Fruit fly (Drosophila melanogaster): ENCODE data around the gene Ptp61F.

Gene Ptp61F

dm6 chr3L:1366879-1367650 is 108.0 kb downstream of the Ptp61F start (continued):
- TF ChIP-seq BtbVII (GFP tag; optimal IDR thresholded peaks at IDR 0.05): no peak
- peak; percentile 63 to 65 for TF ChIP-seq Trl (optimal IDR thresholded peaks at IDR 0.05)
- no peak for TF ChIP-seq Trl (GFP tag; optimal IDR thresholded peaks at IDR 0.05)
- no peak for TF ChIP-seq CG8290 (GFP tag; optimal IDR thresholded peaks at IDR 0.05)
- TF ChIP-seq CG8290 (tag; optimal IDR thresholded peaks at IDR 0.05): no peak
- no peak for TF ChIP-seq Dll (GFP tag; IDR thresholded peaks at IDR 0.05; ENCODE audit: partially characterized antibody)
- no peak for TF ChIP-seq eyg (GFP tag; optimal IDR thresholded peaks at IDR 0.05)
- TF ChIP-seq ash1 (GFP tag; optimal IDR thresholded peaks at IDR 0.05): no peak
- TF ChIP-seq nerfin-2 (GFP tag; IDR thresholded peaks at IDR 0.05; ENCODE audit: partially characterized antibody): no peak
- TF ChIP-seq sna (GFP tag; IDR thresholded peaks at IDR 0.05; ENCODE audit: partially characterized antibody): peak; percentile 55
- TF ChIP-seq CG3847 (GFP tag; IDR thresholded peaks at IDR 0.05): no peak
- TF ChIP-seq CG4328 (GFP tag; optimal IDR thresholded peaks at IDR 0.05): no peak
- TF ChIP-seq sqz (GFP tag; optimal IDR thresholded peaks at IDR 0.05): peak; percentile 13
- TF ChIP-seq CG10274 (GFP tag; optimal IDR thresholded peaks at IDR 0.05): no peak
- no peak for TF ChIP-seq CG7271 (tag; optimal IDR thresholded peaks at IDR 0.05)
- no peak for TF ChIP-seq Taf1 (GFP tag; IDR thresholded peaks at IDR 0.05)
- no peak for TF ChIP-seq CG11085 (GFP tag; IDR thresholded peaks at IDR 0.05)
- TF ChIP-seq vvl (GFP tag; IDR thresholded peaks at IDR 0.05): peak; percentile 34; the same call in 1 of the 2 replicates

dm6 chr3L:1364368-1364767 is 110.7 kb downstream of the Ptp61F start:
- TF ChIP-seq Nf-YA (GFP tag; IDR thresholded peaks at IDR 0.05) (peak; percentile 38; the same call in 1 of the 2 replicates), Nf-YC (tag; optimal IDR thresholded peaks at IDR 0.05) (peak; percentile 83), CG1832 (GFP tag; optimal IDR thresholded peaks at IDR 0.05) (peak; percentile 46), CG17612 (GFP tag; IDR thresholded peaks at IDR 0.05) (no peak), tll (GFP tag; optimal IDR thresholded peaks at IDR 0.05) (peak in 1 of 2 experiments; percentile 84), zen (tag; optimal IDR thresholded peaks at IDR 0.05) (peak; percentile 37), Ets65A (GFP tag) (peak; percentile 56), Nf-YB (GFP tag; optimal IDR thresholded peaks at IDR 0.05) (peak; percentile 95), Dip2 (GFP tag; IDR thresholded peaks at IDR 0.05) (no peak), ham (GFP tag; IDR thresholded peaks at IDR 0.05) (no peak)

dm6 chr3L:1358338-1358737 is 116.7 kb downstream of the Ptp61F start:
- no peak for TF ChIP-seq z (GFP tag; IDR thresholded peaks at IDR 0.05)
- TF ChIP-seq CG18262 (tag; optimal IDR thresholded peaks at IDR 0.05): peak; percentile 8
- TF ChIP-seq CoRest (tag; optimal IDR thresholded peaks at IDR 0.05): no peak
- peak in 1 of 3 experiments; percentile 16 for TF ChIP-seq lola (GFP tag; optimal IDR thresholded peaks at IDR 0.05)
- TF ChIP-seq CG18764 (GFP tag; optimal IDR thresholded peaks at IDR 0.05): no peak
- peak; percentile 1 for TF ChIP-seq Chrac-16 (GFP tag; optimal IDR thresholded peaks at IDR 0.05)
- peak; percentile 79 for TF ChIP-seq CG4404 (GFP tag; IDR thresholded peaks at IDR 0.05)
- peak; percentile 65; the same call in 2 of the 3 replicates for TF ChIP-seq zfh1 (GFP tag; IDR thresholded peaks at IDR 0.05)
- peak; percentile 74 for TF ChIP-seq sens (GFP tag)
- TF ChIP-seq CG1603 (tag; optimal IDR thresholded peaks at IDR 0.05): peak; percentile 29
- peak; percentile 43; the same call in 1 of the 2 replicates for TF ChIP-seq ara (GFP tag; IDR thresholded peaks at IDR 0.05)
- peak; percentile 7; the same call in 1 of the 2 replicates for TF ChIP-seq ssp (GFP tag; IDR thresholded peaks at IDR 0.05)
- TF ChIP-seq peb (GFP tag; IDR thresholded peaks at IDR 0.05): no peak
- TF ChIP-seq CG3163 (GFP tag; optimal IDR thresholded peaks at IDR 0.05): no peak
- peak; percentile 33 for TF ChIP-seq CG10979 (tag; optimal IDR thresholded peaks at IDR 0.05)
- TF ChIP-seq grn (GFP tag; optimal IDR thresholded peaks at IDR 0.05): peak; percentile 1
- peak; percentile 29 for TF ChIP-seq fd102C (GFP tag; optimal IDR thresholded peaks at IDR 0.05)
- no peak for TF ChIP-seq shn (GFP tag; optimal IDR thresholded peaks at IDR 0.05)
- peak; percentile 11 for TF ChIP-seq trem (tag; optimal IDR thresholded peaks at IDR 0.05)
- TF ChIP-seq dmrt11E (tag; optimal IDR thresholded peaks at IDR 0.05): peak; percentile 36
- TF ChIP-seq CG8765 (GFP tag; IDR thresholded peaks at IDR 0.05): peak; percentile 59; the same call in 1 of the 2 replicates

Data from whole organism, embryonic.